Fruit fly (Drosophila melanogaster): ENCODE measurements around the gene CG3386.

The CG3386 gene

dm6 chr3L:633272-634254 lies 48.7 kb downstream of the CG3386 start (continued):
- TF ChIP-seq Poxn (GFP tag; IDR thresholded peaks at IDR 0.05) = no peak
- TF ChIP-seq CG4404 (GFP tag; IDR thresholded peaks at IDR 0.05) = peak; percentile 67
- no peak for TF ChIP-seq Hey (tag; optimal IDR thresholded peaks at IDR 0.05)
- TF ChIP-seq Doc2 (GFP tag; IDR thresholded peaks at IDR 0.05) = no peak
- TF ChIP-seq CG13624 (GFP tag; optimal IDR thresholded peaks at IDR 0.05) = peak; percentile 46
- peak; percentile 47 for TF ChIP-seq Meics (GFP tag; optimal IDR thresholded peaks at IDR 0.05)
- TF ChIP-seq Trl (optimal IDR thresholded peaks at IDR 0.05) = no peak
- peak; percentile 85 for TF ChIP-seq Trl (GFP tag; optimal IDR thresholded peaks at IDR 0.05)
- TF ChIP-seq CG42726 (GFP tag; IDR thresholded peaks at IDR 0.05; ENCODE audit: partially characterized antibody) = 0 out of 2 replicates have a peak, but pooled peaks have one; percentile 32
- peak; percentile 34 for TF ChIP-seq CG15514 (GFP tag; optimal IDR thresholded peaks at IDR 0.05)
- TF ChIP-seq CG32767 (GFP tag; IDR thresholded peaks at IDR 0.05) = peak; percentile 77
- TF ChIP-seq CG13123 (GFP tag; optimal IDR thresholded peaks at IDR 0.05) = peak; percentile 59
- TF ChIP-seq BEAF-32 (GFP tag; optimal IDR thresholded peaks at IDR 0.05) = no peak
- no peak for TF ChIP-seq CG13296 (GFP tag; optimal IDR thresholded peaks at IDR 0.05)
- peak; percentile 86 for TF ChIP-seq CG10654 (GFP tag; optimal IDR thresholded peaks at IDR 0.05)
- TF ChIP-seq shn (GFP tag; optimal IDR thresholded peaks at IDR 0.05) = peak; percentile 87
- peak; percentile 91 for TF ChIP-seq pum (GFP tag; optimal IDR thresholded peaks at IDR 0.05)
- peak; percentile 77 for TF ChIP-seq tin (GFP tag; optimal IDR thresholded peaks at IDR 0.05)
- peak; percentile 59 for TF ChIP-seq Spps (tag; optimal IDR thresholded peaks at IDR 0.05)
- TF ChIP-seq fru (optimal IDR thresholded peaks at IDR 0.05) = no peak
- peak; percentile 88 for TF ChIP-seq CG12391 (tag; optimal IDR thresholded peaks at IDR 0.05)
- peak; percentile 52 for TF ChIP-seq Bdp1 (GFP tag; optimal IDR thresholded peaks at IDR 0.05)
- peak; percentile 69 for TF ChIP-seq CG9876 (GFP tag; optimal IDR thresholded peaks at IDR 0.05)
- TF ChIP-seq run (tag; optimal IDR thresholded peaks at IDR 0.05) = peak; percentile 59
- TF ChIP-seq CG15011 (GFP tag; optimal IDR thresholded peaks at IDR 0.05) = peak; percentile 55
- TF ChIP-seq Dref (GFP tag; IDR thresholded peaks at IDR 0.05) = no peak
- peak; percentile 58 for TF ChIP-seq CG5180 (GFP tag; optimal IDR thresholded peaks at IDR 0.05)
- TF ChIP-seq mirr (GFP tag; optimal IDR thresholded peaks at IDR 0.05) = no peak
- no peak for TF ChIP-seq Sin3A (optimal IDR thresholded peaks at IDR 0.05)
- TF ChIP-seq Tbp (GFP tag; optimal IDR thresholded peaks at IDR 0.05) = no peak
- TF ChIP-seq CG3726 (GFP tag; IDR thresholded peaks at IDR 0.05) = peak; percentile 77; the same call in 1 of the 3 replicates
- peak; percentile 40 to 82 for TF ChIP-seq dpn (GFP tag; optimal IDR thresholded peaks at IDR 0.05)
- TF ChIP-seq aop (GFP tag; IDR thresholded peaks at IDR 0.05) = peak; percentile 45
- peak; percentile 91 for TF ChIP-seq CG2712 (tag; optimal IDR thresholded peaks at IDR 0.05)
- peak; percentile 90 for TF ChIP-seq CG4820 (GFP tag; optimal IDR thresholded peaks at IDR 0.05)
- no peak for TF ChIP-seq Hmx (GFP tag; optimal IDR thresholded peaks at IDR 0.05)
- no peak for TF ChIP-seq tll (GFP tag; optimal IDR thresholded peaks at IDR 0.05)
- TF ChIP-seq corto (GFP tag; optimal IDR thresholded peaks at IDR 0.05) = no peak
- peak; percentile 73 for TF ChIP-seq gcm2 (GFP tag; optimal IDR thresholded peaks at IDR 0.05)
- TF ChIP-seq CG17568 (GFP tag; optimal IDR thresholded peaks at IDR 0.05) = peak; percentile 50
- TF ChIP-seq Med (GFP tag) = peak; percentile 94
- TF ChIP-seq slp2 (GFP tag; optimal IDR thresholded peaks at IDR 0.05) = peak; percentile 85
- TF ChIP-seq CG1529 (GFP tag; optimal IDR thresholded peaks at IDR 0.05) = peak; percentile 92
- no peak for TF ChIP-seq sna (GFP tag; IDR thresholded peaks at IDR 0.05; ENCODE audit: partially characterized antibody)
- peak; percentile 29 for TF ChIP-seq CG7745 (tag; optimal IDR thresholded peaks at IDR 0.05)
- TF ChIP-seq pros (GFP tag; optimal IDR thresholded peaks at IDR 0.05) = peak; percentile 35
- TF ChIP-seq CG7271 (tag; optimal IDR thresholded peaks at IDR 0.05) = no peak
- peak; percentile 86 for TF ChIP-seq D19A (tag; optimal IDR thresholded peaks at IDR 0.05)
- peak; percentile 49 for TF ChIP-seq CG31388 (GFP tag; optimal IDR thresholded peaks at IDR 0.05)
